Fruit fly (Drosophila melanogaster) whole organism, embryonic: Measurements from ENCODE around the gene Cpr65Au.

Experiments used
- Awh ChIP-seq: fragments of 200-800 bp; sonication (Bioruptor generic); IDR thresholded peaks from 2 replicates; pipeline ENCODE4, ENCODE4 v1.3.6; 2022; ENCODE audit warnings: missing biosample characterization, missing genetic modification characterization
- C15 ChIP-seq: fragments of 200-800 bp; sonication (Bioruptor generic); IDR thresholded peaks from 3 replicates; pipeline ENCODE4 v1.3.6; 2022; ENCODE audit warnings: missing biosample characterization, missing genetic modification characterization
- CG11560 ChIP-seq: fragments of 200-800 bp; sonication (Bioruptor generic); IDR thresholded peaks from 3 replicates; pipeline ENCODE4 v1.3.6; 2022; ENCODE audit warnings: missing biosample characterization, missing genetic modification characterization
- CG12104 ChIP-seq: fragments of 200-800 bp; sonication (Bioruptor generic); optimal IDR thresholded peaks from 3 replicates; lab custom pipeline; 2016; ENCODE audit warnings: missing biosample characterization, missing genetic modification characterization
- CG17186 ChIP-seq: fragments of 200-800 bp; sonication (Bioruptor generic); optimal IDR thresholded peaks from 3 replicates; lab custom pipeline; 2017; ENCODE audit warnings: missing biosample characterization, missing genetic modification reagents, missing genetic modification characterization
- CG17361 ChIP-seq: fragments of 200-800 bp; sonication (Bioruptor generic); IDR thresholded peaks from 3 replicates; pipeline ENCODE4 v1.3.6; 2022; ENCODE audit warnings: missing biosample characterization, missing genetic modification characterization
- CG17612 ChIP-seq: fragments of 200-800 bp; sonication (Bioruptor generic); IDR thresholded peaks from 2 replicates; pipeline ENCODE4 v1.3.6; 2022; ENCODE audit warnings: missing biosample characterization, missing genetic modification characterization
- CG2120 ChIP-seq: fragments of 200-800 bp; sonication (Bioruptor generic); optimal IDR thresholded peaks from 3 replicates; lab custom pipeline; 2016; ENCODE audit warnings: missing biosample characterization, missing genetic modification characterization
- CG30020 ChIP-seq: fragments of 200-800 bp; optimal IDR thresholded peaks from 2 replicates; lab custom pipeline; 2019; ENCODE audit warnings: missing biosample characterization, mild to moderate bottlenecking, missing genetic modification characterization, moderate library complexity
- CG31388 ChIP-seq: fragments of 200-800 bp; sonication (Bioruptor generic); optimal IDR thresholded peaks from 2 replicates; lab custom pipeline; 2016; ENCODE audit warnings: missing biosample characterization, missing genetic modification characterization
- CG3726 ChIP-seq: fragments of 200-800 bp; sonication (Bioruptor generic); IDR thresholded peaks from 3 replicates; pipeline ENCODE4, ENCODE4 v1.3.6; 2022; ENCODE audit warnings: missing biosample characterization, missing genetic modification characterization
- CG4328 ChIP-seq: fragments of 200-800 bp; sonication (Bioruptor generic); optimal IDR thresholded peaks from 3 replicates; lab custom pipeline; 2017; ENCODE audit warnings: missing biosample characterization, missing genetic modification reagents, missing genetic modification characterization
- CG4707 ChIP-seq: fragments of 200-800 bp; sonication (Bioruptor generic); optimal IDR thresholded peaks from 2 replicates; lab custom pipeline; 2018; ENCODE audit warnings: missing biosample characterization, mild to moderate bottlenecking, missing genetic modification characterization, moderate library complexity
- CG4854 ChIP-seq: fragments of 200-800 bp; sonication (Bioruptor generic); optimal IDR thresholded peaks from 2 replicates; lab custom pipeline; 2016; ENCODE audit warnings: missing biosample characterization, missing genetic modification characterization, inconsistent platforms
- CG6813 ChIP-seq: fragments of 200-800 bp; sonication (Bioruptor generic); optimal IDR thresholded peaks from 2 replicates; lab custom pipeline; 2017; ENCODE audit warnings: missing biosample characterization, missing genetic modification characterization, mild to moderate bottlenecking, moderate library complexity, missing genetic modification reagents
- CG7963 ChIP-seq: fragments of 200-800 bp; sonication (Bioruptor generic); IDR thresholded peaks from 3 replicates; pipeline ENCODE4 v1.3.6; 2022; ENCODE audit warnings: missing biosample characterization, missing genetic modification characterization; ENCODE audit not compliant: partially characterized antibody
- CG8281 ChIP-seq: fragments of 200-800 bp; sonication (Bioruptor generic); optimal IDR thresholded peaks from 2 replicates; lab custom pipeline; 2018; ENCODE audit warnings: missing biosample characterization, mild to moderate bottlenecking, missing genetic modification characterization, moderate library complexity
- CG8765 ChIP-seq: fragments of 200-800 bp; sonication (Bioruptor generic); IDR thresholded peaks from 2 replicates; pipeline ENCODE4 v1.3.6; 2022; ENCODE audit warnings: missing biosample characterization, missing genetic modification characterization
- CTCF ChIP-seq: fragments of 200-800 bp; sonication (Bioruptor generic); optimal IDR thresholded peaks from 2 replicates; lab custom pipeline; 2017; ENCODE audit warnings: missing biosample characterization, mild to moderate bottlenecking, missing genetic modification characterization, moderate library complexity
- Chrac-16 ChIP-seq: fragments of 200-800 bp; sonication (Bioruptor generic); optimal IDR thresholded peaks from 3 replicates; lab custom pipeline; 2016; ENCODE audit warnings: missing biosample characterization, missing genetic modification characterization
- Dek ChIP-seq: fragments of 200-800 bp; sonication (Bioruptor generic); optimal IDR thresholded peaks from 3 replicates; lab custom pipeline; 2019; ENCODE audit warnings: missing biosample characterization, mild to moderate bottlenecking, missing genetic modification characterization, moderate library complexity
- Doc3 ChIP-seq: fragments of 200-800 bp; sonication (Bioruptor generic); IDR thresholded peaks from 3 replicates; pipeline ENCODE4 v1.3.6; 2022; ENCODE audit warnings: missing biosample characterization, missing genetic modification characterization; ENCODE audit not compliant: partially characterized antibody
- HmgD ChIP-seq: fragments of 200-800 bp; sonication (Bioruptor generic); optimal IDR thresholded peaks from 3 replicates; lab custom pipeline; 2016; ENCODE audit warnings: missing biosample characterization, missing genetic modification characterization
- Hsf ChIP-seq: fragments of 200-800 bp; sonication (Bioruptor generic); optimal IDR thresholded peaks from 3 replicates; lab custom pipeline; 2016; ENCODE audit warnings: missing biosample characterization, missing genetic modification characterization
- Lpt ChIP-seq: fragments of >200 bp; optimal IDR thresholded peaks from 2 replicates; lab custom pipeline; 2018; ENCODE audit warnings: missing biosample characterization, missing genetic modification characterization
- Med ChIP-seq: fragments of 200-800 bp; sonication (Bioruptor generic); peaks from one replicate; lab custom pipeline; 2016; ENCODE audit warnings: missing biosample characterization, missing genetic modification characterization, mild to moderate bottlenecking, inconsistent platforms, moderate library complexity
- NfI ChIP-seq: fragments of 200-800 bp; sonication (Bioruptor generic); optimal IDR thresholded peaks from 3 replicates; lab custom pipeline; 2018; ENCODE audit warnings: missing biosample characterization, mild to moderate bottlenecking, missing genetic modification characterization, moderate library complexity
- Oaz ChIP-seq: fragments of 200-800 bp; sonication (Bioruptor generic); IDR thresholded peaks from 2 replicates; pipeline ENCODE4 v1.3.6; 2022; ENCODE audit warnings: missing biosample characterization, missing genetic modification characterization
- Scr ChIP-seq: fragments of 200-800 bp; sonication (Bioruptor generic); IDR thresholded peaks from 2 replicates; pipeline ENCODE4 v1.3.6; 2022; ENCODE audit warnings: missing biosample characterization, missing genetic modification characterization; ENCODE audit not compliant: partially characterized antibody
- Xbp1 ChIP-seq: fragments of 200-800 bp; sonication (Bioruptor generic); optimal IDR thresholded peaks from 3 replicates; lab custom pipeline; 2016; ENCODE audit warnings: missing biosample characterization, mild to moderate bottlenecking, missing genetic modification characterization
- aop ChIP-seq: fragments of 200-800 bp; sonication (Bioruptor generic); IDR thresholded peaks from 2 replicates; pipeline ENCODE4 v1.3.6; 2022; ENCODE audit warnings: missing biosample characterization, missing genetic modification characterization
- az2 ChIP-seq: fragments of 200-800 bp; sonication (Bioruptor generic); optimal IDR thresholded peaks from 3 replicates; lab custom pipeline; 2016; ENCODE audit warnings: missing biosample characterization, missing genetic modification characterization
- bbx ChIP-seq: fragments of 200-800 bp; sonication (Bioruptor generic); IDR thresholded peaks from 2 replicates; pipeline ENCODE4 v1.3.6; 2022; ENCODE audit warnings: missing biosample characterization, missing genetic modification characterization; ENCODE audit not compliant: partially characterized antibody
- br ChIP-seq: fragments of >200 bp; optimal IDR thresholded peaks from 2 replicates; lab custom pipeline; 2017
- emc ChIP-seq: fragments of 200-800 bp; sonication (Bioruptor generic); optimal IDR thresholded peaks from 2 replicates; lab custom pipeline; 2016; ENCODE audit warnings: missing biosample characterization, missing genetic modification characterization
- fd96Cb ChIP-seq: fragments of 200-800 bp; sonication (Bioruptor generic); optimal IDR thresholded peaks from 2 replicates; lab custom pipeline; 2018; ENCODE audit warnings: missing biosample characterization, mild to moderate bottlenecking, missing genetic modification characterization, moderate library complexity
- gt ChIP-seq: fragments of 200-800 bp; sonication (Bioruptor generic); IDR thresholded peaks from 2 replicates; pipeline ENCODE4 v1.3.6; 2022; ENCODE audit warnings: missing biosample characterization, missing genetic modification characterization
- h ChIP-seq: fragments of >200 bp; optimal IDR thresholded peaks from 2 replicates; lab custom pipeline; 2017
- hbn ChIP-seq: fragments of 200-800 bp; sonication (Bioruptor generic); IDR thresholded peaks from 2 replicates; pipeline ENCODE4 v1.3.6; 2022; ENCODE audit warnings: missing biosample characterization, missing genetic modification characterization; ENCODE audit not compliant: partially characterized antibody
- ken ChIP-seq: fragments of 200-800 bp; sonication (Bioruptor generic); IDR thresholded peaks from 3 replicates; pipeline ENCODE4 v1.3.6; 2022; ENCODE audit warnings: missing biosample characterization, missing genetic modification characterization
- lbe ChIP-seq: fragments of 200-800 bp; sonication (Bioruptor generic); optimal IDR thresholded peaks from 2 replicates; lab custom pipeline; 2016; ENCODE audit warnings: missing biosample characterization, mild to moderate bottlenecking, missing genetic modification characterization
- nerfin-2 ChIP-seq: fragments of 200-800 bp; sonication (Bioruptor generic); IDR thresholded peaks from 2 replicates; pipeline ENCODE4 v1.3.6; 2022; ENCODE audit warnings: missing biosample characterization, missing genetic modification characterization; ENCODE audit not compliant: partially characterized antibody
- nmo ChIP-seq: fragments of 200-800 bp; sonication (Bioruptor generic); optimal IDR thresholded peaks from 2 replicates; lab custom pipeline; 2018; ENCODE audit warnings: missing biosample characterization, mild to moderate bottlenecking, missing genetic modification characterization, moderate library complexity
- odd ChIP-seq: fragments of 200-800 bp; sonication (Bioruptor generic); optimal IDR thresholded peaks from 2 replicates; lab custom pipeline; 2017; ENCODE audit warnings: missing biosample characterization, mild to moderate bottlenecking, missing genetic modification characterization
- pita ChIP-seq: fragments of 200-800 bp; sonication (Bioruptor generic); optimal IDR thresholded peaks from 2 replicates; lab custom pipeline; 2017; ENCODE audit warnings: missing biosample characterization, mild to moderate bottlenecking, missing genetic modification characterization
- psq ChIP-seq: fragments of 200-800 bp; sonication (Bioruptor generic); optimal IDR thresholded peaks from 2 replicates; lab custom pipeline; 2017; ENCODE audit warnings: missing biosample characterization, missing genetic modification characterization
- sc ChIP-seq, 3 experiments: fragments of >200 bp in 2 of 3; fragments of 200-800 bp in 1 of 3; sonication (Bioruptor generic) in 1 of 3; optimal IDR thresholded peaks; 2 replicates in 2 of 3; 3 replicates in 1 of 3; lab custom pipeline; 2017; ENCODE audit warnings: mild to moderate bottlenecking in 1 of 3, missing biosample characterization in 1 of 3, missing genetic modification characterization in 1 of 3, missing genetic modification reagents in 1 of 3
- sim ChIP-seq: fragments of 200-800 bp; sonication (Bioruptor generic); IDR thresholded peaks from 2 replicates; pipeline ENCODE4 v1.3.6; 2022; ENCODE audit warnings: missing biosample characterization, missing genetic modification characterization
- tna ChIP-seq: fragments of 200-800 bp; sonication (Bioruptor generic); IDR thresholded peaks from 2 replicates; pipeline ENCODE4 v1.3.6; 2022; ENCODE audit warnings: missing biosample characterization, missing genetic modification characterization; ENCODE audit not compliant: partially characterized antibody
- wor ChIP-seq: fragments of 200-800 bp; sonication (Bioruptor generic); IDR thresholded peaks from 2 replicates; pipeline ENCODE4 v1.3.6; 2022; ENCODE audit warnings: missing biosample characterization, missing genetic modification characterization

Gene Cpr65Au

dm6 chr3L:6124616-6125408 is 7.1 kb downstream of the Cpr65Au start (continued):
- TF ChIP-seq aop (GFP tag; lab: Robert Waterston, UW) (no peak), odd (GFP tag; lab: Kevin White, UChicago) (peak; percentile 75), CG17612 (GFP tag; lab: Robert Waterston, UW) (no peak), ken (GFP tag; lab: Robert Waterston, UW) (peak; percentile 82), CG3726 (0 out of 3 replicates have a peak, but pooled peaks have one; percentile 43), CG31388 (GFP tag; lab: Kevin White, UChicago) (no peak), CG8765 (no peak), CG4328 (GFP tag; lab: Kevin White, UChicago) (peak; percentile 81), C15 (GFP tag; lab: Robert Waterston, UW) (peak; percentile 81), HmgD (GFP tag; lab: Kevin White, UChicago) (no peak), Awh (peak; percentile 90), tna (GFP tag; lab: Robert Waterston, UW) (no peak), hbn (no peak), Hsf (peak; percentile 53), Oaz (GFP tag; lab: Robert Waterston, UW) (peak; percentile 59), Dek (no peak), CG11560 (tag; lab: Robert Waterston, UW) (no peak), CG6813 (GFP tag; lab: Kevin White, UChicago) (peak; percentile 90), NfI (GFP tag; lab: Kevin White, UChicago) (peak; percentile 90), CG30020 (tag; lab: Kevin White, UChicago) (peak; percentile 97), sc (optimal IDR thresholded peaks at IDR 0.05; lab: Kevin White, UChicago) (no peak), sc (GFP tag; optimal IDR thresholded peaks at IDR 0.05; lab: Kevin White, UChicago) (peak; percentile 29), lbe (no peak), CG7963 (GFP tag; lab: Robert Waterston, UW) (no peak), h (lab: Kevin White, UChicago) (no peak), CG17186 (GFP tag; lab: Kevin White, UChicago) (peak; percentile 49), fd96Cb (tag; lab: Kevin White, UChicago) (peak; percentile 32), pita (GFP tag; lab: Kevin White, UChicago) (peak; percentile 74), gt (GFP tag; lab: Robert Waterston, UW) (no peak), Med (peak; percentile 97), CG12104 (GFP tag; lab: Kevin White, UChicago) (peak; percentile 75), CG4707 (peak; percentile 83), CG2120 (no peak), Xbp1 (GFP tag; lab: Kevin White, UChicago) (peak; percentile 60), bbx (GFP tag; lab: Robert Waterston, UW) (no peak), sim (GFP tag; lab: Robert Waterston, UW) (peak; percentile 82), emc (peak; percentile 64), CG4854 (GFP tag; lab: Kevin White, UChicago) (peak; percentile 77), Scr (GFP tag; lab: Robert Waterston, UW) (no peak), az2 (GFP tag; lab: Kevin White, UChicago) (peak; percentile 32), CG17361 (GFP tag; lab: Robert Waterston, UW) (peak; percentile 66), Doc3 (GFP tag; lab: Robert Waterston, UW) (no peak), Lpt (no peak), CTCF (GFP tag; lab: Kevin White, UChicago) (peak; percentile 91), Chrac-16 (GFP tag; lab: Kevin White, UChicago) (no peak), br (no peak), CG8281 (peak; percentile 40), psq (GFP tag; lab: Kevin White, UChicago) (no peak), wor (GFP tag; lab: Robert Waterston, UW) (peak; percentile 18; the same call in 1 of the 2 replicates), nmo (GFP tag; lab: Kevin White, UChicago) (peak; percentile 29), nerfin-2 (GFP tag; lab: Robert Waterston, UW) (no peak)
